Worm (Caenorhabditis elegans): ENCODE results near the gene C37C3.17.
A peak's percentile ranks its signal among the peaks of the same experiment; 100 is the strongest.

C37C3.17 gene

ce11 chrV:7842228-7842627 lies 19.5 kb downstream of the C37C3.17 start, which contains the start of gene grd-8:
grd-8 (plus strand) TSS chrV:7842528.
- TF ChIP-seq ceh-24 (tag; optimal IDR thresholded peaks at IDR 0.05) (no peak), unc-86 (tag; optimal IDR thresholded peaks at IDR 0.05) (no peak), sdc-2 (tag; optimal IDR thresholded peaks at IDR 0.05) (no peak), ceh-31 (tag; optimal IDR thresholded peaks at IDR 0.05) (no peak)

ce11 chrV:7839485-7839884 lies 22.2 kb downstream of the C37C3.17 start, which contains the start of gene C37C3.12:
C37C3.12 (minus strand) TSS chrV:7839585.
- TF ChIP-seq ceh-6 (GFP tag; optimal IDR thresholded peaks at IDR 0.05) (no peak), nhr-232 (tag; optimal IDR thresholded peaks at IDR 0.05) (no peak), unc-86 (tag; optimal IDR thresholded peaks at IDR 0.05) (no peak), syd-9 (tag; optimal IDR thresholded peaks at IDR 0.05) (no peak), npax-4 (tag; optimal IDR thresholded peaks at IDR 0.05) (no peak), dmd-4 (tag; optimal IDR thresholded peaks at IDR 0.05; ENCODE audit: borderline replicate concordance) (no peak), lin-11 (tag; optimal IDR thresholded peaks at IDR 0.05) (no peak), gmeb-2 (tag; optimal IDR thresholded peaks at IDR 0.05) (no peak), mec-3 (tag; optimal IDR thresholded peaks at IDR 0.05; ENCODE audit: borderline replicate concordance) (no peak), dve-1 (tag; optimal IDR thresholded peaks at IDR 0.05) (no peak), sdc-2 (tag; optimal IDR thresholded peaks at IDR 0.05) (no peak), fkh-10 (GFP tag; optimal IDR thresholded peaks at IDR 0.05) (no peak), Y22D7AL.16 (tag; optimal IDR thresholded peaks at IDR 0.05) (no peak), pax-1 (tag; optimal IDR thresholded peaks at IDR 0.05) (no peak), fkh-6 (tag; optimal IDR thresholded peaks at IDR 0.05) (no peak), ceh-2 (tag; optimal IDR thresholded peaks at IDR 0.05) (no peak)

DNA sequence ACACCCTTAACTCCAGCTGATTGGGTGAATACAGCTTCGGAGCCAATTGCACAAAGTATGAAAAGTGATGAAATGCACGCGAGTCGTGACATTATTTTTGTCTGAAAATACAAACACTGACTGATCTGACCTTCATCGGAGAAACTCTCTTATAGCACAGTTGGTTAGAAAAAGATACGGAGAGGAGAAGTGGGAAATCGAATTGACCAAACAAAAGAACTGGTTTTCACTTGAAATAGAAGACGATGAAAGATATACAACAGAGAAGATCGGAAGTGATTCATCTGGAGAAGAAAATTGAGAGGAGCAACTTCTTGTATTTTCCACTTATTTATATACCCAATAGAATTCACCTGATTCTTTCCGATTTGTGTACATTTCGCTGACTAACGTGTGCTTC lies 23.9 kb downstream of the C37C3.17 start, which contains the start of gene ttr-33:
ttr-33 (minus strand) TSS at position 101 of the 400 bp plus-strand sequence.
- TF ChIP-seq sox-4 (tag; optimal IDR thresholded peaks at IDR 0.05) (no peak), pha-4 (tag; optimal IDR thresholded peaks at IDR 0.05) (no peak), hlh-13 (GFP tag; optimal IDR thresholded peaks at IDR 0.05) (no peak), pros-1 (tag; optimal IDR thresholded peaks at IDR 0.05) (no peak), madf-2 (tag; optimal IDR thresholded peaks at IDR 0.05) (no peak), ahr-1 (tag; optimal IDR thresholded peaks at IDR 0.05) (no peak)

DNA sequence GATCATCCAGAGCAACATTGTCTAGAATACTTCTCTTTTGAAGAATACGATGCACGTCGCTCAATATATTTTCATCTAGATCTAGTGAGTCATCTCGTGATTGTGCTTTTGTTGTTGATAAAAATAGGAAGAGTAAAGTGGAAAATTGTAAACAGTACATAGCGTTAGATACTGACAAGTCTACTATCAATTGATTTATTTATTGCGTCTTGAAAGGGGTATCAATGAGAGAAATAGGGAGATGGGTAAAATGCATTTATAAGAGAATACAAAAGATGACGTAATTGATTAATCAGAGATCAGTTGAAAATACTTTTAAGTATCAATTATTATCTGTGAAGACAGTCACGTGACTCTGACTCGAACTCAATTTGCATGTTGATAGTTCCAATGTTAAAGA lies 24.8 kb downstream of the C37C3.17 start, which contains the start of gene txt-5:
txt-5 (minus strand) TSS at position 224 of the 400 bp plus-strand sequence.
- TF ChIP-seq fkh-6 (tag; optimal IDR thresholded peaks at IDR 0.05) = no peak
- peak; percentile 39 for TF ChIP-seq hlh-30 (tag; optimal IDR thresholded peaks at IDR 0.05; ENCODE audit: insufficient read depth)
- TF ChIP-seq ama-1 (optimal IDR thresholded peaks at IDR 0.05) = no peak

DNA sequence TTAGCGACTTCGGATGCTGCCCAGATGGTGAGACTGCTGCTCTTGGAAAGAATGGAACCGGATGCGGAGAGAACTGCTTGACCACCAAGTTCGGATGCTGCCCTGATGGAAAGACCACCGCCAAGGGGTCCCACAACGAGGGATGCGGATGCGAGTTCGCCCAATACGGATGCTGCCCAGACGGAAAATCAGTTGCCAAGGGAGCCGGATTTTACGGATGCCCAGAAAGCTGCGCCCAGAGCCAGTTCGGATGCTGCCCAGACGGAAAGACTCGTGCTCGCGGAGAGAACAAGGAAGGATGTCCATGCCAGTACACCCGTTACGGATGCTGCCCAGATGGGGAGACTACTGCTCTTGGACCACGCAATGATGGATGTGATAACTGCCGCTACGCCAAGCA lies 30.7 kb downstream of the C37C3.17 start:
- TF ChIP-seq ceh-18 (tag; optimal IDR thresholded peaks at IDR 0.05) (no peak), eyg-1 (tag; optimal IDR thresholded peaks at IDR 0.05) (no peak), pag-3 (tag; optimal IDR thresholded peaks at IDR 0.05; ENCODE audit: borderline replicate concordance) (no peak), hlh-8 (tag; optimal IDR thresholded peaks at IDR 0.05) (no peak), sdc-2 (tag; optimal IDR thresholded peaks at IDR 0.05) (no peak), F13H6.1 (tag; optimal IDR thresholded peaks at IDR 0.05) (no peak), Y22D7AL.16 (tag; optimal IDR thresholded peaks at IDR 0.05) (no peak), rnt-1 (tag; optimal IDR thresholded peaks at IDR 0.05) (no peak), elt-4 (tag; optimal IDR thresholded peaks at IDR 0.05) (no peak), nhr-232 (tag; optimal IDR thresholded peaks at IDR 0.05) (no peak), lim-6 (tag; optimal IDR thresholded peaks at IDR 0.05) (no peak), unc-55 (GFP tag; optimal IDR thresholded peaks at IDR 0.05) (no peak), pha-2 (tag; optimal IDR thresholded peaks at IDR 0.05) (no peak), nfya-1 (tag; optimal IDR thresholded peaks at IDR 0.05) (no peak), fax-1 (tag; optimal IDR thresholded peaks at IDR 0.05) (no peak), ceh-9 (tag; optimal IDR thresholded peaks at IDR 0.05) (no peak)

Measured in whole organism, late embryonic.